Fruit fly (Drosophila melanogaster): ENCODE results near the gene sog.

sog gene

dm6 chrX:15602438-15602837 is 30.8 kb downstream of the sog start (continued):
- TF ChIP-seq CG4854 (GFP tag; optimal IDR thresholded peaks at IDR 0.05) (no peak), pros (GFP tag; optimal IDR thresholded peaks at IDR 0.05) (no peak), HLH3B (GFP tag; IDR thresholded peaks at IDR 0.05) (peak; percentile 13; the same call in 1 of the 2 replicates), bab2 (GFP tag; optimal IDR thresholded peaks at IDR 0.05) (no peak), Tbp (GFP tag; optimal IDR thresholded peaks at IDR 0.05) (no peak), sob (GFP tag; IDR thresholded peaks at IDR 0.05) (0 out of 2 replicates have a peak, but pooled peaks have one; percentile 21), CG11456 (GFP tag; IDR thresholded peaks at IDR 0.05) (0 out of 3 replicates have a peak, but pooled peaks have one; percentile 3), jigr1 (GFP tag; IDR thresholded peaks at IDR 0.05) (no peak), CG31224 (GFP tag; IDR thresholded peaks at IDR 0.05) (no peak), Hmx (GFP tag; optimal IDR thresholded peaks at IDR 0.05) (no peak), gsb-n (tag; optimal IDR thresholded peaks at IDR 0.05) (no peak), CG4730 (GFP tag; IDR thresholded peaks at IDR 0.05) (no peak), fd64A (GFP tag; optimal IDR thresholded peaks at IDR 0.05) (no peak), hth (optimal IDR thresholded peaks at IDR 0.05) (no peak), CG10565 (GFP tag; optimal IDR thresholded peaks at IDR 0.05) (no peak), BEAF-32 (GFP tag; optimal IDR thresholded peaks at IDR 0.05) (no peak), CG7963 (GFP tag; IDR thresholded peaks at IDR 0.05; ENCODE audit: partially characterized antibody) (no peak), Nf-YA (GFP tag; IDR thresholded peaks at IDR 0.05) (no peak), CG11398 (GFP tag; optimal IDR thresholded peaks at IDR 0.05) (no peak), CG31441 (GFP tag; IDR thresholded peaks at IDR 0.05) (no peak), CG2202 (tag; optimal IDR thresholded peaks at IDR 0.05) (no peak), CG11696 (GFP tag; IDR thresholded peaks at IDR 0.05) (no peak), vfl (GFP tag; optimal IDR thresholded peaks at IDR 0.05) (no peak), lab (GFP tag; optimal IDR thresholded peaks at IDR 0.05) (peak; percentile 54), Scr (GFP tag; IDR thresholded peaks at IDR 0.05; ENCODE audit: partially characterized antibody) (no peak), CG9727 (GFP tag; optimal IDR thresholded peaks at IDR 0.05) (no peak), CG11504 (tag; optimal IDR thresholded peaks at IDR 0.05) (peak; percentile 6), sqz (GFP tag; optimal IDR thresholded peaks at IDR 0.05) (no peak), wdn (GFP tag; IDR thresholded peaks at IDR 0.05) (0 out of 2 replicates have a peak, but pooled peaks have one; percentile 24), CG6854 (GFP tag; optimal IDR thresholded peaks at IDR 0.05) (no peak), Drgx (GFP tag; IDR thresholded peaks at IDR 0.05) (no peak)

- TF ChIP-seq Ets65A (GFP tag) = peak; percentile 71
- no peak for TF ChIP-seq CG7745 (tag; optimal IDR thresholded peaks at IDR 0.05)
- peak; percentile 42 for TF ChIP-seq Med (GFP tag)
- TF ChIP-seq schlank (tag; optimal IDR thresholded peaks at IDR 0.05) = no peak
- TF ChIP-seq Drgx (GFP tag; IDR thresholded peaks at IDR 0.05) = peak; percentile 41
These were observed 31.9 kb downstream of the sog start for dm6 chrX:15601285-15601684.

dm6 chrX:15599697-15600096 is 33.5 kb downstream of the sog start:
- TF ChIP-seq CG8478 (optimal IDR thresholded peaks at IDR 0.05) (no peak), usp (GFP tag; optimal IDR thresholded peaks at IDR 0.05) (no peak), CG11085 (GFP tag; IDR thresholded peaks at IDR 0.05) (no peak), sna (GFP tag; IDR thresholded peaks at IDR 0.05; ENCODE audit: partially characterized antibody) (no peak), ab (GFP tag; optimal IDR thresholded peaks at IDR 0.05) (no peak), Sox102F (GFP tag; optimal IDR thresholded peaks at IDR 0.05) (peak; percentile 75), CG15269 (tag; optimal IDR thresholded peaks at IDR 0.05) (peak; percentile 74), ssp (GFP tag; IDR thresholded peaks at IDR 0.05) (peak; percentile 37; the same call in 1 of the 2 replicates), dan (GFP tag; IDR thresholded peaks at IDR 0.05) (no peak), CG2875 (GFP tag; optimal IDR thresholded peaks at IDR 0.05) (peak; percentile 2), amos (GFP tag; IDR thresholded peaks at IDR 0.05; ENCODE audit: partially characterized antibody) (no peak), ind (GFP tag; optimal IDR thresholded peaks at IDR 0.05) (peak; percentile 68), sima (GFP tag; optimal IDR thresholded peaks at IDR 0.05) (no peak), NC2α (GFP tag; optimal IDR thresholded peaks at IDR 0.05) (no peak), CG3065 (GFP tag; optimal IDR thresholded peaks at IDR 0.05) (no peak), ac (GFP tag; optimal IDR thresholded peaks at IDR 0.05) (no peak), rib (GFP tag; IDR thresholded peaks at IDR 0.05) (no peak), YL-1 (GFP tag; optimal IDR thresholded peaks at IDR 0.05) (no peak)
